Worm (Caenorhabditis elegans) whole organism, L3 larva: ENCODE results near the gene cdf-1.

Experiments used
- nhr-43 ChIP-seq: sonication (generic microtip); optimal IDR thresholded peaks from 2 replicates; lab custom pipeline; 2016; ENCODE audit warnings: mild to moderate bottlenecking, missing genetic modification characterization, missing compliant biosample characterization; ENCODE audit not compliant: poor library complexity, severe bottlenecking
- unc-39 ChIP-seq: sonication (generic microtip); optimal IDR thresholded peaks from 4 replicates; lab custom pipeline; 2017; ENCODE audit warnings: missing biosample characterization, missing genetic modification characterization
- unc-62 ChIP-seq: fragments of 150-350 bp; sonication (generic microtip); optimal IDR thresholded peaks from 4 replicates; lab custom pipeline; 2014; ENCODE audit warnings: missing biosample characterization, missing genetic modification reagents, missing genetic modification characterization
- ztf-11 ChIP-seq: fragments of 150-350 bp; optimal IDR thresholded peaks from 2 replicates; lab custom pipeline; 2014; ENCODE audit warnings: missing biosample characterization, missing genetic modification characterization

ce11 chrX:6450839-6451491 is 54.0 kb downstream of the cdf-1 start, which contains the start of the genes grl-6 and K10C2.6:
- TF ChIP-seq ztf-11 (tag; lab: Kevin White, UChicago) (no peak), nhr-43 (tag; lab: Kevin White, UChicago) (no peak), unc-62 (no peak), unc-39 (tag; lab: Kevin White, UChicago) (no peak)
